Worm (Caenorhabditis elegans) whole organism, L4 larva: ENCODE results near the gene T03G6.1.

Experiments
- R02D3.7 ChIP-seq: fragments of 150-350 bp; sonication (generic microtip); optimal IDR thresholded peaks from 3 replicates; lab custom pipeline; 2014; ENCODE audit warnings: missing biosample characterization, missing genetic modification characterization
- ZK546.5 ChIP-seq, 2 experiments: sonication (generic microtip); optimal IDR thresholded peaks; 2 replicates each; lab custom pipeline; 2017; ENCODE audit warnings: missing biosample characterization in 2 of 2, missing genetic modification characterization in 2 of 2
- dpl-1 ChIP-seq: fragments of 150-350 bp; optimal IDR thresholded peaks from 2 replicates; lab custom pipeline; 2014; ENCODE audit warnings: missing biosample characterization, missing genetic modification reagents, missing genetic modification characterization
- fos-1 ChIP-seq: fragments of 150-350 bp; optimal IDR thresholded peaks from 2 replicates; lab custom pipeline; 2014; ENCODE audit warnings: missing biosample characterization, missing genetic modification characterization
- unc-39 ChIP-seq: sonication (generic microtip); optimal IDR thresholded peaks from 2 replicates; lab custom pipeline; 2017; ENCODE audit warnings: missing biosample characterization, missing genetic modification characterization
- zfp-3 ChIP-seq: fragments of 200-800 bp; sonication (Bioruptor generic); conservative IDR thresholded peaks from 2 replicates; pipeline ENCODE4 v1.3.6; 2022; ENCODE audit warnings: missing genetic modification reagents, missing genetic modification characterization, missing compliant biosample characterization
- ztf-11 ChIP-seq: fragments of 150-350 bp; optimal IDR thresholded peaks from 2 replicates; lab custom pipeline; 2014; ENCODE audit warnings: missing biosample characterization, missing genetic modification characterization

DNA sequence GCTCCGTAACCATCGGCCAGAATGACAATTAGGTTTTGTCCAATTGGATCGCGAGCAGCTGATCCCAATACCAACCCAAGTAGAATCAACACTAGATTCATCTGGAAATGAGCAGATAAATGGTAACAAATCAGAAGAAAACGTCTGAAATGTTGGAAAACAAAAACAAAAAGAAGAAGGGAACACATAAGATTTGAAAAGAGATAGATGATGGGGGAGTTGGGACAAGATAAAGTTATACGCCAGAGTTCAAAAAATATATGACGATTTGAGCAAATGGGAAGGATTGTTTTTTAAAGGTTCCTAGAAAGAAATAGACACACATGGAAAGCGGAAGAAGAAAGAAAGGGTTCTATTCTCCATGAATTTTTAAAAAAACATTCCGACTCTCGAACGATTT lies 7.6 kb downstream of the T03G6.1 start, which contains the start of gene T03G6.3:
- no peak for TF ChIP-seq unc-39 (tag; lab: Kevin White, UChicago)
- no peak for TF ChIP-seq ztf-11 (tag; lab: Kevin White, UChicago)
- no peak for TF ChIP-seq zfp-3 (GFP tag; lab: Robert Waterston, UW)
- no peak for TF ChIP-seq R02D3.7 (tag; lab: Kevin White, UChicago)
- no peak for TF ChIP-seq dpl-1 (GFP tag; lab: Kevin White, UChicago)
- no peak for TF ChIP-seq ZK546.5 (tag; optimal IDR thresholded peaks at IDR 0.05; lab: Kevin White, UChicago)
- no peak for TF ChIP-seq fos-1
